Fruit fly (Drosophila melanogaster): ENCODE results near the gene PIG-F.

PIG-F gene

dm6 chr3L:19575650-19576049, 36.6 kb upstream of the PIG-F start (continued):
- TF ChIP-seq CG2889 (GFP tag; IDR thresholded peaks at IDR 0.05) (no peak), CG17802 (tag; optimal IDR thresholded peaks at IDR 0.05) (peak; percentile 48), CG14710 (tag; optimal IDR thresholded peaks at IDR 0.05) (peak; percentile 21), br (optimal IDR thresholded peaks at IDR 0.05) (no peak), CG1792 (GFP tag; optimal IDR thresholded peaks at IDR 0.05) (peak; percentile 49), disco-r (GFP tag; optimal IDR thresholded peaks at IDR 0.05) (no peak), CG7786 (GFP tag; optimal IDR thresholded peaks at IDR 0.05) (no peak), wdn (GFP tag; IDR thresholded peaks at IDR 0.05) (no peak), CG32772 (GFP tag; IDR thresholded peaks at IDR 0.05) (no peak), CG18476 (GFP tag; optimal IDR thresholded peaks at IDR 0.05) (no peak), stwl (tag; optimal IDR thresholded peaks at IDR 0.05) (no peak), emc (GFP tag; optimal IDR thresholded peaks at IDR 0.05) (no peak), btn (GFP tag; optimal IDR thresholded peaks at IDR 0.05) (peak; percentile 16), Dek (tag; optimal IDR thresholded peaks at IDR 0.05) (no peak), CG12104 (GFP tag; optimal IDR thresholded peaks at IDR 0.05) (no peak), CG30431 (GFP tag; optimal IDR thresholded peaks at IDR 0.05) (no peak), chn (GFP tag; optimal IDR thresholded peaks at IDR 0.05) (no peak), fd102C (GFP tag; optimal IDR thresholded peaks at IDR 0.05) (no peak), Hsf (GFP tag; optimal IDR thresholded peaks at IDR 0.05) (no peak), pros (GFP tag; optimal IDR thresholded peaks at IDR 0.05) (no peak), Dad (GFP tag; optimal IDR thresholded peaks at IDR 0.05) (no peak), pum (GFP tag; optimal IDR thresholded peaks at IDR 0.05) (no peak), Side (GFP tag; optimal IDR thresholded peaks at IDR 0.05) (peak; percentile 56), bbx (GFP tag; IDR thresholded peaks at IDR 0.05; ENCODE audit: partially characterized antibody) (no peak), CG9932 (GFP tag; IDR thresholded peaks at IDR 0.05) (no peak), CG17912 (GFP tag; optimal IDR thresholded peaks at IDR 0.05) (peak; percentile 32), Atf3 (GFP tag; optimal IDR thresholded peaks at IDR 0.05) (no peak), CG31224 (GFP tag; IDR thresholded peaks at IDR 0.05) (no peak), exex (tag; optimal IDR thresholded peaks at IDR 0.05) (no peak), CG14667 (GFP tag; IDR thresholded peaks at IDR 0.05) (no peak), al (GFP tag; IDR thresholded peaks at IDR 0.05) (no peak), Pdp1 (GFP tag; optimal IDR thresholded peaks at IDR 0.05) (peak; percentile 11 to 59), B-H2 (GFP tag; optimal IDR thresholded peaks at IDR 0.05) (no peak), CG12299 (tag; optimal IDR thresholded peaks at IDR 0.05) (peak; percentile 16), Med (GFP tag) (peak; percentile 86), fd96Cb (tag; optimal IDR thresholded peaks at IDR 0.05) (peak; percentile 10), CG12391 (tag; optimal IDR thresholded peaks at IDR 0.05) (no peak), Sin3A (optimal IDR thresholded peaks at IDR 0.05) (no peak), CG15011 (GFP tag; optimal IDR thresholded peaks at IDR 0.05) (no peak), hbn (GFP tag; IDR thresholded peaks at IDR 0.05; ENCODE audit: partially characterized antibody) (no peak), Meics (GFP tag; optimal IDR thresholded peaks at IDR 0.05) (no peak), grau (tag; optimal IDR thresholded peaks at IDR 0.05) (peak; percentile 5), CG9817 (tag; optimal IDR thresholded peaks at IDR 0.05) (no peak), cas (GFP tag; IDR thresholded peaks at IDR 0.05) (no peak), onecut (GFP tag; IDR thresholded peaks at IDR 0.05) (no peak), pita (GFP tag; optimal IDR thresholded peaks at IDR 0.05) (no peak), HLHmδ (GFP tag; optimal IDR thresholded peaks at IDR 0.05) (peak; percentile 61), slbo (GFP tag; IDR thresholded peaks at IDR 0.05) (no peak), ab (GFP tag; optimal IDR thresholded peaks at IDR 0.05) (no peak), Nf-YB (GFP tag; optimal IDR thresholded peaks at IDR 0.05) (peak; percentile 28), Drgx (GFP tag; IDR thresholded peaks at IDR 0.05) (no peak), Dref (GFP tag; IDR thresholded peaks at IDR 0.05) (no peak), fru (optimal IDR thresholded peaks at IDR 0.05) (no peak), CG33213 (GFP tag; optimal IDR thresholded peaks at IDR 0.05) (peak; percentile 24)

Measured in whole organism, embryonic.